Worm (Caenorhabditis elegans): ENCODE data around the gene ire-1.

DNA sequence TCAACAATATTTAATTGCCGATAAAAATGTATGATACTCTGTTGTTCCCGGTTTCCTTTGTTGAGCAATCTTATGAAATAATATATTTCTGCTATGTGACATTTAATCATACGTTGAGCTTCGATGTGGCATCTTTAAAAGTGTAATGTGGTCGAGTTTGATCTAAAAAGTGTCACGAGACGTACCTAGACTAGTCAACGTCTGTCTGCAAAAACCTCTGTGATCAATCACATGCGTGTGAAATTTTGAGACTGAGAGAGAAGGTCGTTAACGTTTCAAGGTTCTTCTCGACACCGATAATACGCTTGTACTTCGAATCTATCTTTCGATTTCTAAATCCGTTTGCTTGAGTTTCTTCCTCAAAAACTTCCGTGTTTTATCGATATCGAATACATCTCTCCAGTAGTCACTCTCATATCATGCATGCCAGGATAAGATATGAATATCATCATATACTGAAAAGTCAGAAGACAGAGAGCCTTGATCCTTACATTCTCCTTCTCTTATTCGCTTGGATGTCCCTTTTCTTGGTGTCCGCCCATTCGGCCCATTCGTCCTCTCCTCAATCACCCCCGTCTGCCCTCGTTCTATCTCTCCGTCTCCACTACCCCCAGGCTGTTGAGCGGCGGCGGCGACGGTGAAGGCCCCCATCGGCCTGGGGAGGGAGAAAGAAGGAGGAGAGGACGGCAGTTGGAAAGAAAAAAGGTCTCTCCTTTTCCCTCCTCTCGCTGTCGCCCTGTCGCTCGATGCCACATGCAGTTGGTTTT lies 3.7 kb upstream of the ire-1 start:
- no peak for TF ChIP-seq hlh-15 (tag; optimal IDR thresholded peaks at IDR 0.05)
- peak; percentile 72 for TF ChIP-seq hlh-6 (tag; optimal IDR thresholded peaks at IDR 0.05)
- TF ChIP-seq dmd-4 (tag; optimal IDR thresholded peaks at IDR 0.05; ENCODE audit: borderline replicate concordance): no peak
- peak; percentile 16 for TF ChIP-seq ceh-48 (tag; optimal IDR thresholded peaks at IDR 0.05)
- peak; percentile 49; the same call in 1 of the 2 replicates for TF ChIP-seq ceh-45 (GFP tag; IDR thresholded peaks at IDR 0.05)
- TF ChIP-seq sox-4 (tag; optimal IDR thresholded peaks at IDR 0.05): peak; percentile 63
- TF ChIP-seq T23F11.4 (GFP tag; optimal IDR thresholded peaks at IDR 0.05): peak; percentile 57
- TF ChIP-seq pqm-1 (tag; optimal IDR thresholded peaks at IDR 0.05): peak; percentile 38
- peak; percentile 40 for TF ChIP-seq tbx-2 (tag; optimal IDR thresholded peaks at IDR 0.05)
